Fruit fly (Drosophila melanogaster): ENCODE measurements around the gene oxt.

DNA sequence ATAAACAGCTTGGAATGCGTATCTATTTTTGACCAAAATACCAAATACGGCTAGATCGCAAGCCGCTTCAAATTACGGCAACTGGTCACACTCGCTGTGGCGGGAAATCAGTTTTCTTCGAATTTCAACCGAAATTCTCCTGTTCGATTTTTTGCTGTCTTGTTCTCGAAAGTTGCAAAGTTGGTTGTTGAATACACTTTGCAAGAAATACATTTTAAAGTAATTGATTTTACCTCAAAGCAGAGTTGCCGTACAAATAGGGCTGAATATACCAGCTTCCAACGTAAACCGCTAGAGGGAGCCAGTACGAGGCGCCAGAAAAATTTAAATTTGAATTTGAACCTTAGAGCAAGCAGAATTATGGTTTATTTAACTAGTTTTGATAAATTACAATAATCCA is 25.4 kb downstream of the oxt start, which contains the start of gene CG9018:
- no peak for TF ChIP-seq CG14655 (GFP tag; optimal IDR thresholded peaks at IDR 0.05)
- TF ChIP-seq Snoo (tag; optimal IDR thresholded peaks at IDR 0.05): no peak
- no peak for TF ChIP-seq fd96Ca (GFP tag; IDR thresholded peaks at IDR 0.05)
- TF ChIP-seq EcR (GFP tag; optimal IDR thresholded peaks at IDR 0.05): no peak
- TF ChIP-seq CG17806 (tag; optimal IDR thresholded peaks at IDR 0.05): no peak
- TF ChIP-seq CG13204 (GFP tag; optimal IDR thresholded peaks at IDR 0.05): no peak
- TF ChIP-seq CG8301 (tag; optimal IDR thresholded peaks at IDR 0.05): no peak
